Fruit fly (Drosophila melanogaster): ENCODE measurements around the gene tal-2A.

Gene tal-2A

dm6 chr3R:13801184-13802056 lies 11.5 kb upstream of the tal-2A start:
- TF ChIP-seq CG10348 (GFP tag; IDR thresholded peaks at IDR 0.05) (no peak), CG9948 (tag; optimal IDR thresholded peaks at IDR 0.05) (no peak), CG12605 (GFP tag; IDR thresholded peaks at IDR 0.05) (0 out of 2 replicates have a peak, but pooled peaks have one; percentile 10), Pif1A (GFP tag; optimal IDR thresholded peaks at IDR 0.05) (no peak), CG4496 (GFP tag; IDR thresholded peaks at IDR 0.05) (0 out of 3 replicates have a peak, but pooled peaks have one; percentile 30)

dm6 chr3R:13802057-13802817 lies 10.7 kb upstream of the tal-2A start:
- TF ChIP-seq CG15710 (tag; optimal IDR thresholded peaks at IDR 0.05) (no peak), CG12605 (GFP tag; IDR thresholded peaks at IDR 0.05) (0 out of 2 replicates have a peak, but pooled peaks have one; percentile 2)

- TF ChIP-seq CG15710 (tag; optimal IDR thresholded peaks at IDR 0.05), result no peak
- no peak for TF ChIP-seq rn (GFP tag; IDR thresholded peaks at IDR 0.05)
- TF ChIP-seq Ets98B (GFP tag; IDR thresholded peaks at IDR 0.05), result no peak
- TF ChIP-seq gl (tag; optimal IDR thresholded peaks at IDR 0.05), result no peak
- TF ChIP-seq CG17806 (tag; optimal IDR thresholded peaks at IDR 0.05), result no peak
- TF ChIP-seq fd96Ca (GFP tag; IDR thresholded peaks at IDR 0.05), result no peak
- no peak for TF ChIP-seq CG34367 (tag; optimal IDR thresholded peaks at IDR 0.05)
- TF ChIP-seq CG12605 (GFP tag; IDR thresholded peaks at IDR 0.05), result no peak
- no peak for TF ChIP-seq CG8301 (tag; optimal IDR thresholded peaks at IDR 0.05)
- no peak for TF ChIP-seq Pif1A (GFP tag; optimal IDR thresholded peaks at IDR 0.05)
- TF ChIP-seq CG4496 (GFP tag; IDR thresholded peaks at IDR 0.05), result no peak
- TF ChIP-seq Pif1B (GFP tag; optimal IDR thresholded peaks at IDR 0.05), result no peak
- no peak for TF ChIP-seq D1 (tag; optimal IDR thresholded peaks at IDR 0.05)
- TF ChIP-seq CG13204 (GFP tag; optimal IDR thresholded peaks at IDR 0.05), result no peak
- TF ChIP-seq Snoo (tag; optimal IDR thresholded peaks at IDR 0.05), result no peak
- TF ChIP-seq CG9948 (tag; optimal IDR thresholded peaks at IDR 0.05), result no peak
- TF ChIP-seq CG10348 (GFP tag; IDR thresholded peaks at IDR 0.05), result no peak
- no peak for TF ChIP-seq CG14655 (GFP tag; optimal IDR thresholded peaks at IDR 0.05)
- no peak for TF ChIP-seq CG8159 (tag; optimal IDR thresholded peaks at IDR 0.05)
Measured at dm6 chr3R:13803185-13803887, 9.6 kb upstream of the tal-2A start.

dm6 chr3R:13803892-13804710 lies 8.8 kb upstream of the tal-2A start:
- TF ChIP-seq D1 (tag; optimal IDR thresholded peaks at IDR 0.05) (no peak), CG10348 (GFP tag; IDR thresholded peaks at IDR 0.05) (no peak), Ets98B (GFP tag; IDR thresholded peaks at IDR 0.05) (no peak), Pif1B (GFP tag; optimal IDR thresholded peaks at IDR 0.05) (no peak), CG14655 (GFP tag; optimal IDR thresholded peaks at IDR 0.05) (peak; percentile 39), Snoo (tag; optimal IDR thresholded peaks at IDR 0.05) (no peak), CG9948 (tag; optimal IDR thresholded peaks at IDR 0.05) (peak; percentile 1), CG8159 (tag; optimal IDR thresholded peaks at IDR 0.05) (peak; percentile 57), CG17806 (tag; optimal IDR thresholded peaks at IDR 0.05) (no peak), CG8301 (tag; optimal IDR thresholded peaks at IDR 0.05) (no peak), CG12605 (GFP tag; IDR thresholded peaks at IDR 0.05) (no peak), EcR (GFP tag; optimal IDR thresholded peaks at IDR 0.05) (no peak), gl (tag; optimal IDR thresholded peaks at IDR 0.05) (no peak), Pif1A (GFP tag; optimal IDR thresholded peaks at IDR 0.05) (no peak), CG13204 (GFP tag; optimal IDR thresholded peaks at IDR 0.05) (no peak), CG34367 (tag; optimal IDR thresholded peaks at IDR 0.05) (no peak), CG32121 (GFP tag; IDR thresholded peaks at IDR 0.05) (no peak), fd96Ca (GFP tag; IDR thresholded peaks at IDR 0.05) (no peak), CG15710 (tag; optimal IDR thresholded peaks at IDR 0.05) (peak; percentile 19), rn (GFP tag; IDR thresholded peaks at IDR 0.05) (no peak)

- TF ChIP-seq Pif1B (GFP tag; optimal IDR thresholded peaks at IDR 0.05), result no peak
- no peak for TF ChIP-seq CG10348 (GFP tag; IDR thresholded peaks at IDR 0.05)
- TF ChIP-seq CG8301 (tag; optimal IDR thresholded peaks at IDR 0.05), result no peak
- TF ChIP-seq CG4496 (GFP tag; IDR thresholded peaks at IDR 0.05), result no peak
- no peak for TF ChIP-seq CG9948 (tag; optimal IDR thresholded peaks at IDR 0.05)
- no peak for TF ChIP-seq CG14655 (GFP tag; optimal IDR thresholded peaks at IDR 0.05)
- 0 out of 2 replicates have a peak, but pooled peaks have one; percentile 15 for TF ChIP-seq Ets98B (GFP tag; IDR thresholded peaks at IDR 0.05)
- TF ChIP-seq CG15710 (tag; optimal IDR thresholded peaks at IDR 0.05), result no peak
- peak; percentile 42; the same call in 1 of the 2 replicates for TF ChIP-seq CG32121 (GFP tag; IDR thresholded peaks at IDR 0.05)
- TF ChIP-seq rn (GFP tag; IDR thresholded peaks at IDR 0.05), result no peak
- no peak for TF ChIP-seq Pif1A (GFP tag; optimal IDR thresholded peaks at IDR 0.05)
Measured at dm6 chr3R:13804971-13805603, 7.8 kb upstream of the tal-2A start.

Data from whole organism, pupa.